Fruit fly (Drosophila melanogaster): ENCODE results near the gene Idgf3.
A peak's percentile ranks its signal among the peaks of the same experiment; 100 is the strongest.

DNA sequence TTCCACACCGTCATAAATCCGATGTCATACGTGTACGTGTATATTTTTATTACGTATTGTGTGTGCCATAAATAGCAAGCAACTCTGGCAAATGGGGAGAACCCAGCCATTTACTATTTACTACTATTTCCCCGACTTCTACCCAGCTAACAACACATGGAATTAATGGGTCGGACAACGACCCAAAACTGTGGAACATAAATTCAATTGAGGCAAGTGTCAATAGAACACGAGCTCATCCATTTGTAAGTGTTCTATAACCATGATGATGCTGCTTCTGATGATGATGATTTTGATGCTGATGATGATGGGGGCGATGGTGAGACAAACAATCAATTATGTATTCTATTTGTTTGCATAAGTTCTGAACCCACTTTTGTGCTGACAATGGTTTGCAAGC, 48.9 kb downstream of the Idgf3 start:
- no peak for TF ChIP-seq lz (GFP tag; optimal IDR thresholded peaks at IDR 0.05)
- TF ChIP-seq eg (GFP tag; IDR thresholded peaks at IDR 0.05) = no peak
- peak; percentile 56 for TF ChIP-seq fkh (GFP tag; optimal IDR thresholded peaks at IDR 0.05)
- TF ChIP-seq CG11762 (GFP tag; optimal IDR thresholded peaks at IDR 0.05; ENCODE audit: insufficient read depth) = no peak
- TF ChIP-seq Gug (GFP tag; IDR thresholded peaks at IDR 0.05) = no peak

All from whole organism, prepupa.